Fruit fly (Drosophila melanogaster): Measurements from ENCODE around the gene CG7950.

Gene CG7950

dm6 chr3R:30021559-30022451, 34.9 kb upstream of the CG7950 start, which contains the start of gene Mgat2 (continued):
- TF ChIP-seq CG4617 (GFP tag; optimal IDR thresholded peaks at IDR 0.05; ENCODE audit: borderline replicate concordance), result peak; percentile 12
- TF ChIP-seq CG33213 (GFP tag; optimal IDR thresholded peaks at IDR 0.05), result peak; percentile 5
- peak; percentile 100 for TF ChIP-seq Blimp-1 (GFP tag; optimal IDR thresholded peaks at IDR 0.05)
- peak; percentile 61 for TF ChIP-seq CG2712 (tag; optimal IDR thresholded peaks at IDR 0.05)
- TF ChIP-seq CG31224 (GFP tag; IDR thresholded peaks at IDR 0.05), result no peak
- peak; percentile 55 for TF ChIP-seq sug (tag; optimal IDR thresholded peaks at IDR 0.05)
- no peak for TF ChIP-seq CG16815 (GFP tag; optimal IDR thresholded peaks at IDR 0.05)
- peak; percentile 28; the same call in 1 of the 2 replicates for TF ChIP-seq CG32767 (GFP tag; IDR thresholded peaks at IDR 0.05)
- no peak for TF ChIP-seq ro (GFP tag; IDR thresholded peaks at IDR 0.05)
- TF ChIP-seq eyg (GFP tag; optimal IDR thresholded peaks at IDR 0.05), result peak; percentile 35
- no peak for TF ChIP-seq toy (GFP tag; IDR thresholded peaks at IDR 0.05)
- peak; percentile 61; the same call in 1 of the 2 replicates for TF ChIP-seq Adf1 (GFP tag; IDR thresholded peaks at IDR 0.05)
- no peak for TF ChIP-seq vfl (GFP tag; optimal IDR thresholded peaks at IDR 0.05)
- TF ChIP-seq pb (GFP tag; optimal IDR thresholded peaks at IDR 0.05), result peak; percentile 25
- TF ChIP-seq scrt (GFP tag; optimal IDR thresholded peaks at IDR 0.05), result peak; percentile 32
- peak; percentile 34; the same call in 2 of the 3 replicates for TF ChIP-seq so (GFP tag; IDR thresholded peaks at IDR 0.05)
- no peak for TF ChIP-seq CG10565 (GFP tag; optimal IDR thresholded peaks at IDR 0.05)
- TF ChIP-seq sob (GFP tag; IDR thresholded peaks at IDR 0.05), result peak; percentile 37; the same call in 1 of the 2 replicates
- peak; percentile 87 for TF ChIP-seq Ets65A (GFP tag)
- TF ChIP-seq CG5245 (GFP tag; optimal IDR thresholded peaks at IDR 0.05), result no peak
- TF ChIP-seq phol (tag; optimal IDR thresholded peaks at IDR 0.05), result no peak
- no peak for TF ChIP-seq CG8765 (GFP tag; IDR thresholded peaks at IDR 0.05)
- peak; percentile 82; the same call in 2 of the 3 replicates for TF ChIP-seq CG6175 (GFP tag; IDR thresholded peaks at IDR 0.05)
- TF ChIP-seq gsb-n (tag; optimal IDR thresholded peaks at IDR 0.05), result peak; percentile 33
- TF ChIP-seq Hey (tag; optimal IDR thresholded peaks at IDR 0.05), result no peak
- TF ChIP-seq CG7357 (GFP tag; IDR thresholded peaks at IDR 0.05), result no peak
- TF ChIP-seq CG9215 (GFP tag; IDR thresholded peaks at IDR 0.05), result no peak
- peak; percentile 49; the same call in 1 of the 2 replicates for TF ChIP-seq E2f1 (GFP tag; IDR thresholded peaks at IDR 0.05)
- peak; percentile 14 for TF ChIP-seq CG2875 (GFP tag; optimal IDR thresholded peaks at IDR 0.05)
- no peak; the same call in 1 of the 2 replicates for TF ChIP-seq ranshi (GFP tag; IDR thresholded peaks at IDR 0.05)
- no peak for TF ChIP-seq az2 (GFP tag; optimal IDR thresholded peaks at IDR 0.05)
- TF ChIP-seq Bteb2 (GFP tag; optimal IDR thresholded peaks at IDR 0.05), result no peak
- TF ChIP-seq CG9932 (GFP tag; IDR thresholded peaks at IDR 0.05), result peak; percentile 23; the same call in 1 of the 2 replicates
- TF ChIP-seq br (optimal IDR thresholded peaks at IDR 0.05), result no peak
- TF ChIP-seq luna (GFP tag; optimal IDR thresholded peaks at IDR 0.05), result no peak
- TF ChIP-seq inv (GFP tag; IDR thresholded peaks at IDR 0.05; ENCODE audit: partially characterized antibody), result peak; percentile 74
- peak; percentile 71 for TF ChIP-seq CG14860 (GFP tag; IDR thresholded peaks at IDR 0.05; ENCODE audit: partially characterized antibody)
- TF ChIP-seq sc (optimal IDR thresholded peaks at IDR 0.05), result no peak
- TF ChIP-seq sc (GFP tag; optimal IDR thresholded peaks at IDR 0.05), result no peak
- TF ChIP-seq danr (GFP tag; IDR thresholded peaks at IDR 0.05), result no peak
- TF ChIP-seq Pdp1 (GFP tag; optimal IDR thresholded peaks at IDR 0.05), result peak in 1 of 2 experiments; percentile 18
- no peak for TF ChIP-seq yki (optimal IDR thresholded peaks at IDR 0.05)
- peak; percentile 8 for TF ChIP-seq dm (GFP tag; optimal IDR thresholded peaks at IDR 0.05)
- no peak for TF ChIP-seq CG16779 (GFP tag; IDR thresholded peaks at IDR 0.05)
- TF ChIP-seq ato (GFP tag; IDR thresholded peaks at IDR 0.05; ENCODE audit: partially characterized antibody), result peak; percentile 64; the same call in 1 of the 2 replicates
- peak in 1 of 3 experiments; percentile 8 for TF ChIP-seq lola (GFP tag; optimal IDR thresholded peaks at IDR 0.05)
- TF ChIP-seq Doc3 (GFP tag; IDR thresholded peaks at IDR 0.05; ENCODE audit: partially characterized antibody), result peak; percentile 94
- peak; percentile 51 for TF ChIP-seq HmgD (GFP tag; optimal IDR thresholded peaks at IDR 0.05)
- TF ChIP-seq CG30403 (GFP tag; optimal IDR thresholded peaks at IDR 0.05), result no peak
- no peak for TF ChIP-seq zfh2 (GFP tag; optimal IDR thresholded peaks at IDR 0.05)
